Fruit fly (Drosophila melanogaster) whole organism, embryonic: ENCODE results near the gene Cyp4d1.

Source experiments
- CG10147 ChIP-seq: fragments of 200-800 bp; sonication (Bioruptor generic); optimal IDR thresholded peaks from 2 replicates; lab custom pipeline; 2019; ENCODE audit warnings: missing biosample characterization, mild to moderate bottlenecking, missing genetic modification characterization, moderate library complexity
- CG10321 ChIP-seq: fragments of 200-800 bp; sonication (Bioruptor generic); IDR thresholded peaks from 2 replicates; pipeline ENCODE4 v1.3.6; 2022; ENCODE audit warnings: missing biosample characterization, missing genetic modification characterization
- CG10543 ChIP-seq: fragments of 200-800 bp; sonication (Bioruptor generic); optimal IDR thresholded peaks from 3 replicates; lab custom pipeline; 2017; ENCODE audit warnings: missing biosample characterization, mild to moderate bottlenecking, missing genetic modification characterization, moderate library complexity
- CG11398 ChIP-seq: fragments of 200-800 bp; sonication (Bioruptor generic); optimal IDR thresholded peaks from 2 replicates; lab custom pipeline; 2016; ENCODE audit warnings: missing biosample characterization, missing genetic modification characterization
- CG12071 ChIP-seq: fragments of 200-800 bp; sonication (Bioruptor generic); optimal IDR thresholded peaks from 3 replicates; lab custom pipeline; 2018; ENCODE audit warnings: missing biosample characterization, mild to moderate bottlenecking, missing genetic modification characterization
- CG12155 ChIP-seq: fragments of 200-800 bp; sonication (Bioruptor generic); optimal IDR thresholded peaks from 3 replicates; lab custom pipeline; 2016; ENCODE audit warnings: missing biosample characterization, missing genetic modification characterization
- CG12236 ChIP-seq: fragments of 200-800 bp; sonication (Bioruptor generic); optimal IDR thresholded peaks from 2 replicates; lab custom pipeline; 2016; ENCODE audit warnings: missing biosample characterization, missing genetic modification characterization
- CG13296 ChIP-seq: fragments of 200-800 bp; sonication (Bioruptor generic); optimal IDR thresholded peaks from 3 replicates; lab custom pipeline; 2018; ENCODE audit warnings: missing biosample characterization, mild to moderate bottlenecking, missing genetic modification characterization
- CG14860 ChIP-seq: fragments of 200-800 bp; sonication (Bioruptor generic); IDR thresholded peaks from 3 replicates; pipeline ENCODE4 v1.3.6; 2022; ENCODE audit warnings: missing biosample characterization, missing genetic modification characterization; ENCODE audit not compliant: partially characterized antibody
- CG15601 ChIP-seq: fragments of 200-800 bp; sonication (Bioruptor generic); optimal IDR thresholded peaks from 3 replicates; lab custom pipeline; 2019; ENCODE audit warnings: missing biosample characterization, mild to moderate bottlenecking, missing genetic modification characterization, moderate library complexity
- CG16779 ChIP-seq: fragments of 200-800 bp; sonication (Bioruptor generic); IDR thresholded peaks from 2 replicates; pipeline ENCODE4 v1.3.6; 2022; ENCODE audit warnings: missing biosample characterization, missing genetic modification characterization
- CG17829 ChIP-seq: fragments of 200-800 bp; optimal IDR thresholded peaks from 2 replicates; lab custom pipeline; 2019; ENCODE audit warnings: missing biosample characterization, mild to moderate bottlenecking, missing genetic modification characterization, moderate library complexity
- CG18599 ChIP-seq: fragments of 200-800 bp; sonication (Bioruptor generic); optimal IDR thresholded peaks from 3 replicates; lab custom pipeline; 2017; ENCODE audit warnings: missing biosample characterization, missing genetic modification characterization, mild to moderate bottlenecking, moderate library complexity, missing genetic modification reagents
- CG3407 ChIP-seq: fragments of 200-800 bp; sonication (Bioruptor generic); optimal IDR thresholded peaks from 2 replicates; lab custom pipeline; 2018; ENCODE audit warnings: missing biosample characterization, mild to moderate bottlenecking, missing genetic modification characterization
- CG34376 ChIP-seq: fragments of 200-800 bp; sonication (Bioruptor generic); optimal IDR thresholded peaks from 2 replicates; lab custom pipeline; 2018; ENCODE audit warnings: missing biosample characterization, mild to moderate bottlenecking, missing genetic modification characterization
- CG42726 ChIP-seq: fragments of 200-800 bp; sonication (Bioruptor generic); IDR thresholded peaks from 2 replicates; pipeline ENCODE4 v1.3.6; 2022; ENCODE audit warnings: missing biosample characterization, missing genetic modification characterization; ENCODE audit not compliant: partially characterized antibody
- CG5180 ChIP-seq: fragments of 200-800 bp; sonication (Bioruptor generic); optimal IDR thresholded peaks from 3 replicates; lab custom pipeline; 2017; ENCODE audit warnings: missing biosample characterization, missing genetic modification characterization, mild to moderate bottlenecking, moderate library complexity, missing genetic modification reagents
- CG7357 ChIP-seq: fragments of 200-800 bp; sonication (Bioruptor generic); IDR thresholded peaks from 3 replicates; pipeline ENCODE4 v1.3.6; 2022; ENCODE audit warnings: missing biosample characterization, missing genetic modification characterization
- CG9609 ChIP-seq: fragments of 200-800 bp; sonication (Bioruptor generic); optimal IDR thresholded peaks from 3 replicates; lab custom pipeline; 2016; ENCODE audit warnings: missing biosample characterization, missing genetic modification characterization
- CG9727 ChIP-seq: fragments of 200-800 bp; sonication (Bioruptor generic); optimal IDR thresholded peaks from 3 replicates; lab custom pipeline; 2017; ENCODE audit warnings: missing biosample characterization, mild to moderate bottlenecking, missing genetic modification characterization
- Deaf1 ChIP-seq: fragments of 200-800 bp; optimal IDR thresholded peaks from 3 replicates; lab custom pipeline; 2019; ENCODE audit warnings: missing biosample characterization, mild to moderate bottlenecking, missing genetic modification characterization, moderate library complexity
- Dek ChIP-seq: fragments of 200-800 bp; sonication (Bioruptor generic); optimal IDR thresholded peaks from 3 replicates; lab custom pipeline; 2019; ENCODE audit warnings: missing biosample characterization, mild to moderate bottlenecking, missing genetic modification characterization, moderate library complexity
- Doc2 ChIP-seq: fragments of 200-800 bp; sonication (Bioruptor generic); IDR thresholded peaks from 2 replicates; pipeline ENCODE4 v1.3.6; 2022; ENCODE audit warnings: missing biosample characterization, missing genetic modification characterization
- E2f2 ChIP-seq: fragments of 200-800 bp; sonication (Bioruptor generic); IDR thresholded peaks from 2 replicates; pipeline ENCODE4 v1.3.6; 2022; ENCODE audit warnings: missing biosample characterization, missing genetic modification characterization
- Fer1 ChIP-seq: fragments of 200-800 bp; sonication (Bioruptor generic); optimal IDR thresholded peaks from 2 replicates; lab custom pipeline; 2017; ENCODE audit warnings: missing biosample characterization, mild to moderate bottlenecking, missing genetic modification characterization
- HHEX ChIP-seq: fragments of 200-800 bp; sonication (Bioruptor generic); optimal IDR thresholded peaks from 3 replicates; lab custom pipeline; 2017; ENCODE audit warnings: missing biosample characterization, mild to moderate bottlenecking, missing genetic modification characterization, missing genetic modification reagents
- Hey ChIP-seq: fragments of 200-800 bp; sonication (Bioruptor generic); optimal IDR thresholded peaks from 3 replicates; lab custom pipeline; 2018; ENCODE audit warnings: missing biosample characterization, mild to moderate bottlenecking, missing genetic modification characterization
- HmgZ ChIP-seq: fragments of 200-800 bp; sonication (Bioruptor generic); optimal IDR thresholded peaks from 2 replicates; lab custom pipeline; 2018; ENCODE audit warnings: missing biosample characterization, mild to moderate bottlenecking, missing genetic modification characterization
- Hr78 ChIP-seq, 2 experiments: fragments of 200-800 bp in 1 of 2; fragments of >200 bp in 1 of 2; sonication (Bioruptor generic) in 1 of 2; optimal IDR thresholded peaks; 2 replicates each; lab custom pipeline; 2017 to 2019; ENCODE audit warnings: missing biosample characterization in 2 of 2, missing genetic modification characterization in 2 of 2, mild to moderate bottlenecking in 1 of 2, moderate library complexity in 1 of 2
- Max ChIP-seq: fragments of 200-800 bp; sonication (Bioruptor generic); optimal IDR thresholded peaks from 2 replicates; lab custom pipeline; 2016; ENCODE audit warnings: missing biosample characterization, mild to moderate bottlenecking, missing genetic modification characterization
- Trl ChIP-seq, 3 experiments: fragments of >200 bp in 2 of 3; fragments of 200-800 bp in 1 of 3; sonication (Bioruptor generic) in 1 of 3; optimal IDR thresholded peaks; 2 replicates in 1 of 3; 3 replicates in 2 of 3; lab custom pipeline; 2016 to 2017; ENCODE audit warnings: missing biosample characterization in 1 of 3, missing genetic modification characterization in 1 of 3
- Vsx1 ChIP-seq: fragments of 200-800 bp; sonication (Bioruptor generic); optimal IDR thresholded peaks from 2 replicates; lab custom pipeline; 2017; ENCODE audit warnings: missing biosample characterization, mild to moderate bottlenecking, missing genetic modification characterization, missing genetic modification reagents
- chinmo ChIP-seq: fragments of 200-800 bp; sonication (Bioruptor generic); IDR thresholded peaks from 4 replicates; pipeline ENCODE4 v1.3.6; 2022; ENCODE audit warnings: missing biosample characterization, missing genetic modification characterization; ENCODE audit not compliant: partially characterized antibody
- crol ChIP-seq: fragments of 200-800 bp; sonication (Bioruptor generic); IDR thresholded peaks from 2 replicates; pipeline ENCODE4 v1.3.6; 2022; ENCODE audit warnings: missing biosample characterization, missing genetic modification characterization
- dpn ChIP-seq, 2 experiments: fragments of 200-800 bp; sonication (Bioruptor generic); optimal IDR thresholded peaks; 3 replicates each; lab custom pipeline; 2016; ENCODE audit warnings: missing biosample characterization in 2 of 2, missing genetic modification characterization in 2 of 2
- exex ChIP-seq: fragments of 200-800 bp; sonication (Bioruptor generic); optimal IDR thresholded peaks from 4 replicates; lab custom pipeline; 2018; ENCODE audit warnings: missing biosample characterization, mild to moderate bottlenecking, missing genetic modification characterization, moderate library complexity
- eyg ChIP-seq: fragments of 200-800 bp; sonication (Bioruptor generic); optimal IDR thresholded peaks from 3 replicates; lab custom pipeline; 2016; ENCODE audit warnings: missing biosample characterization, missing genetic modification characterization
- gem ChIP-seq: fragments of 200-800 bp; sonication (Bioruptor generic); optimal IDR thresholded peaks from 2 replicates; lab custom pipeline; 2019; ENCODE audit warnings: missing biosample characterization, mild to moderate bottlenecking, missing genetic modification characterization, moderate library complexity
- grn ChIP-seq: fragments of 200-800 bp; sonication (Bioruptor generic); optimal IDR thresholded peaks from 3 replicates; lab custom pipeline; 2017; ENCODE audit warnings: missing biosample characterization, missing genetic modification characterization
- ken ChIP-seq: fragments of 200-800 bp; sonication (Bioruptor generic); IDR thresholded peaks from 3 replicates; pipeline ENCODE4 v1.3.6; 2022; ENCODE audit warnings: missing biosample characterization, missing genetic modification characterization
- lola ChIP-seq, 3 experiments: fragments of >200 bp in 2 of 3; fragments of 200-800 bp in 1 of 3; sonication (Bioruptor generic) in 1 of 3; optimal IDR thresholded peaks; 2 replicates each; lab custom pipeline; 2017 to 2019; ENCODE audit warnings: missing biosample characterization in 3 of 3, missing genetic modification characterization in 3 of 3, mild to moderate bottlenecking in 1 of 3, moderate library complexity in 1 of 3
- mld ChIP-seq: fragments of 200-800 bp; sonication (Bioruptor generic); IDR thresholded peaks from 3 replicates; pipeline ENCODE4 v1.3.6; 2022; ENCODE audit warnings: missing biosample characterization, missing genetic modification characterization; ENCODE audit not compliant: partially characterized antibody
- nerfin-1 ChIP-seq: fragments of 200-800 bp; sonication (Bioruptor generic); optimal IDR thresholded peaks from 3 replicates; lab custom pipeline; 2019; ENCODE audit warnings: missing biosample characterization, mild to moderate bottlenecking, missing genetic modification characterization, moderate library complexity
- otp ChIP-seq: fragments of 200-800 bp; sonication (Bioruptor generic); IDR thresholded peaks from 3 replicates; pipeline ENCODE4, ENCODE4 v1.3.6; 2022; ENCODE audit warnings: missing biosample characterization, missing genetic modification characterization
- so ChIP-seq: fragments of 200-800 bp; sonication (Bioruptor generic); IDR thresholded peaks from 3 replicates; pipeline ENCODE4 v1.3.6; 2022; ENCODE audit warnings: missing biosample characterization, missing genetic modification characterization
- sug ChIP-seq: fragments of 200-800 bp; optimal IDR thresholded peaks from 2 replicates; lab custom pipeline; 2019; ENCODE audit warnings: missing biosample characterization, mild to moderate bottlenecking, missing genetic modification characterization, moderate library complexity
- yki ChIP-seq: fragments of >200 bp; optimal IDR thresholded peaks from 3 replicates; lab custom pipeline; 2018

Cyp4d1 gene

DNA sequence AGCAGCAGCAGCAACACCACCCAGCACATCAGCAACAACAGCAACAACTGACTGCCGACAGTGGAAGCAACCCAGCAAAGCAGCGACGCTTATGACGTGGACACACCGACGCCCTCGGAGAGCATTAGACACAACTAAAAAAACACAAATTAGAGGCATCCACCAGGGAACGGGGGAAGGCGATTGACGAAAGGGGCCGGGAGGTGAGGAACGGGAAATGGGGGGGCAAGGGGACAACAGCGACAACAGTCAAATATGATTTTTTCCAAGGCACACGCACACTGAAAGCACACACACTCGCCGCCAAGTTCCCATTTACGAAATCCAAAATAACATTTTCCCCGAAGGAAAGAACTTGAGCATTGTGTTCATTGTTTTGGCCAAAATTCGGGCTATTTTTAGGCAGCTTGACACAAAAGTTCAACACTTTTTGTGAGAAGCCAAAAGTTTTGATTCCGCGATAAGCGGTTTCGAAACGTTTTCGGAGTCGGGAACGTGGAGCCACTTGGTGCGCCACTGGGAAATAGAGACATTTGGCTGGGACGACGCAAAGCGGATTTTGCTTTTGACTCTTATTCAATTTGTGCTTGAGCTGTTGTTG is 46.8 kb upstream of the Cyp4d1 start (continued):
- TF ChIP-seq mld (GFP tag; lab: Robert Waterston, UW): no peak
- no peak for TF ChIP-seq CG12071 (GFP tag; lab: Kevin White, UChicago)
- no peak for TF ChIP-seq CG15601 (tag; lab: Kevin White, UChicago)
- no peak for TF ChIP-seq ken
- no peak for TF ChIP-seq Doc2 (GFP tag; lab: Robert Waterston, UW)
- no peak for TF ChIP-seq Trl (optimal IDR thresholded peaks at IDR 0.05; lab: Kevin White, UChicago)
- no peak for TF ChIP-seq Trl (GFP tag; optimal IDR thresholded peaks at IDR 0.05; lab: Kevin White, UChicago)
- TF ChIP-seq CG10321 (GFP tag; lab: Robert Waterston, UW): no peak
- no peak for TF ChIP-seq CG9609 (GFP tag; lab: Kevin White, UChicago)
- TF ChIP-seq CG16779: no peak
- no peak for TF ChIP-seq CG5180 (GFP tag; lab: Kevin White, UChicago)
- no peak for TF ChIP-seq CG12236 (GFP tag; lab: Kevin White, UChicago)

DNA sequence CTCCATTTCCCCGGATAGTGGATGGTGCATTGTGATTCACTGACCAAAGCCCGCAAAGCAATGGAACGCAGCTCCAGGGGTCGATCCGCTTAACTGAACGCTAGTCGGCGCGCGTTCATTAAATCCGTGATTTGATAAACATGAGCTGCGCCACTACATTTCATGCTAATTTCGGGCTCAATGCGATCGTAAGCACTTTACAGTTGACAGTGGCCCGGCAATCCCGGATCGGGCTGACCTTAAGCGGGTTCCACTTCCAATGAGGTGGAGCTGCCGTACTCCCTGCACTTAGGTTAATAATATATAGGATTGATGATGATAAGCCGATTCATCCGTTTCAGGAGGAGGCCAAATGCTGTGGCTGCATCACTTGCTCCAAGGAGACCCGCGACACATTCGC is 41.8 kb upstream of the Cyp4d1 start, which contains the start of gene FarO:
Gene FarO, minus strand, starts transcription at position 101 of the 400 bp plus-strand sequence.
- TF ChIP-seq Dek (tag; lab: Kevin White, UChicago) (no peak), dpn (GFP tag; optimal IDR thresholded peaks at IDR 0.05; lab: Kevin White, UChicago) (no peak), so (no peak), CG13296 (no peak), eyg (GFP tag; lab: Kevin White, UChicago) (no peak), E2f2 (GFP tag; lab: Robert Waterston, UW) (no peak), crol (GFP tag; lab: Robert Waterston, UW) (no peak), CG17829 (tag; lab: Kevin White, UChicago) (no peak), CG14860 (GFP tag; lab: Robert Waterston, UW) (no peak), lola (GFP tag; optimal IDR thresholded peaks at IDR 0.05; lab: Kevin White, UChicago) (no peak), CG12155 (GFP tag; lab: Kevin White, UChicago) (no peak), CG3407 (GFP tag; lab: Kevin White, UChicago) (no peak), Deaf1 (tag; lab: Kevin White, UChicago) (no peak), Fer1 (GFP tag; lab: Kevin White, UChicago) (no peak), CG42726 (GFP tag; lab: Robert Waterston, UW) (no peak), CG7357 (GFP tag; lab: Robert Waterston, UW) (no peak)

DNA sequence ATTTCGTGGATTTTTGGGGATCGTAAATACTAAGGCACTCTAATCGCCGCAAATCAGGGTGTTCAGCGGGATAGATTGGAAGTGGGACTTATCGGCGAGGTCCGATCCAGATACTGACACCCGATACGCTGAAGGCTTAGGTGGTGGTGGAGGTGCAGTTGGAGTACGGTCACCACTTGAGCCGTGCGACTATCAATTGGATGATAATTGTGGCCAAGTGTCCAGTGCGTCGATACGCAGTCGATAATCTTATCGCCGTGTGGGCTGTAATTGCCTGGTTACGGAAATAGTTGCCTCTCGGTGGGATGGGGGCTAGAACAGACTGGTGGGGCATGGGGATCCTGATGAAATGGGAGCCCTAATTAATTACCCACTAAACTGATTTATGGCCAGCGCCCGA is 37.3 kb upstream of the Cyp4d1 start:
- peak; percentile 99 for TF ChIP-seq exex (tag; lab: Kevin White, UChicago)
- TF ChIP-seq yki (lab: Kevin White, UChicago): no peak
- peak in 1 of 2 experiments; percentile 10 for TF ChIP-seq Hr78 (GFP tag; optimal IDR thresholded peaks at IDR 0.05; lab: Kevin White, UChicago)
- peak; percentile 67 for TF ChIP-seq CG18599
- TF ChIP-seq grn (GFP tag; lab: Kevin White, UChicago): peak; percentile 98
- TF ChIP-seq CG10147 (GFP tag; lab: Kevin White, UChicago): no peak
- TF ChIP-seq HmgZ (tag; lab: Kevin White, UChicago): peak; percentile 8
- no peak for TF ChIP-seq CG9727 (GFP tag; lab: Kevin White, UChicago)
- no peak for TF ChIP-seq Max (GFP tag; lab: Kevin White, UChicago)
- no peak for TF ChIP-seq HHEX
- no peak for TF ChIP-seq CG15601 (tag; lab: Kevin White, UChicago)
- peak; percentile 93 for TF ChIP-seq sug (tag; lab: Kevin White, UChicago)
- no peak for TF ChIP-seq nerfin-1
- peak; percentile 33 for TF ChIP-seq gem (tag; lab: Kevin White, UChicago)
- TF ChIP-seq CG34376 (GFP tag; lab: Kevin White, UChicago): peak; percentile 90
- TF ChIP-seq CG10543 (GFP tag; lab: Kevin White, UChicago): peak; percentile 49
- peak; percentile 75; the same call in 1 of the 4 replicates for TF ChIP-seq chinmo
- TF ChIP-seq CG11398 (GFP tag; lab: Kevin White, UChicago): no peak
- 0 out of 3 replicates have a peak, but pooled peaks have one; percentile 42 for TF ChIP-seq otp (GFP tag; lab: Robert Waterston, UW)
- peak; percentile 93 for TF ChIP-seq Vsx1
- peak; percentile 62 for TF ChIP-seq Hey (tag; lab: Kevin White, UChicago)
